Fruit fly (Drosophila melanogaster) whole organism, embryonic: ENCODE data around the gene Argl.

Experiments
- ATbp ChIP-seq: fragments of 200-800 bp; sonication (Bioruptor generic); optimal IDR thresholded peaks from 2 replicates; lab custom pipeline; 2017; ENCODE audit warnings: missing biosample characterization, mild to moderate bottlenecking, missing genetic modification characterization, missing genetic modification reagents
- Abd-B ChIP-seq: fragments of 200-800 bp; sonication (Bioruptor generic); optimal IDR thresholded peaks from 2 replicates; lab custom pipeline; 2018; ENCODE audit warnings: missing biosample characterization, mild to moderate bottlenecking, missing genetic modification characterization, moderate library complexity
- Atf6 ChIP-seq: fragments of 200-800 bp; sonication (Bioruptor generic); IDR thresholded peaks from 2 replicates; pipeline ENCODE4 v1.3.6; 2022; ENCODE audit warnings: missing biosample characterization, missing genetic modification characterization
- B-H2 ChIP-seq: fragments of 200-800 bp; sonication (Bioruptor generic); optimal IDR thresholded peaks from 2 replicates; lab custom pipeline; 2018; ENCODE audit warnings: missing biosample characterization, mild to moderate bottlenecking, missing genetic modification characterization
- CG10462 ChIP-seq: fragments of 200-800 bp; sonication (Bioruptor generic); optimal IDR thresholded peaks from 2 replicates; lab custom pipeline; 2016; ENCODE audit warnings: missing biosample characterization, missing genetic modification characterization
- CG11696 ChIP-seq: fragments of 200-800 bp; sonication (Bioruptor generic); IDR thresholded peaks from 2 replicates; pipeline ENCODE4 v1.3.6; 2022; ENCODE audit warnings: missing biosample characterization, missing genetic modification characterization
- CG12659 ChIP-seq: fragments of 200-800 bp; sonication (Bioruptor generic); optimal IDR thresholded peaks from 3 replicates; lab custom pipeline; 2017; ENCODE audit warnings: mild to moderate bottlenecking, missing biosample characterization, missing genetic modification reagents, missing genetic modification characterization
- CG12942 ChIP-seq: fragments of 200-800 bp; sonication (Bioruptor generic); optimal IDR thresholded peaks from 3 replicates; lab custom pipeline; 2016; ENCODE audit warnings: missing biosample characterization, missing genetic modification characterization
- CG14860 ChIP-seq: fragments of 200-800 bp; sonication (Bioruptor generic); IDR thresholded peaks from 3 replicates; pipeline ENCODE4 v1.3.6; 2022; ENCODE audit warnings: missing biosample characterization, missing genetic modification characterization; ENCODE audit not compliant: partially characterized antibody
- CG16815 ChIP-seq: fragments of 200-800 bp; sonication (Bioruptor generic); optimal IDR thresholded peaks from 3 replicates; lab custom pipeline; 2017; ENCODE audit warnings: missing biosample characterization, mild to moderate bottlenecking, missing genetic modification characterization
- CG17328 ChIP-seq: fragments of 200-800 bp; sonication (Bioruptor generic); IDR thresholded peaks from 2 replicates; pipeline ENCODE4 v1.3.6; 2022; ENCODE audit warnings: missing biosample characterization, missing genetic modification characterization
- CG2129 ChIP-seq: fragments of 200-800 bp; sonication (Bioruptor generic); IDR thresholded peaks from 2 replicates; pipeline ENCODE4 v1.3.6; 2022; ENCODE audit warnings: missing biosample characterization, missing genetic modification characterization; ENCODE audit not compliant: partially characterized antibody
- CG2199 ChIP-seq: fragments of 200-800 bp; sonication (Bioruptor generic); IDR thresholded peaks from 3 replicates; pipeline ENCODE4 v1.3.6; 2022; ENCODE audit warnings: missing biosample characterization, missing genetic modification characterization
- CG2889 ChIP-seq: fragments of 200-800 bp; sonication (Bioruptor generic); IDR thresholded peaks from 3 replicates; pipeline ENCODE4 v1.3.6; 2022; ENCODE audit warnings: missing biosample characterization, missing genetic modification characterization
- CG34376 ChIP-seq: fragments of 200-800 bp; sonication (Bioruptor generic); optimal IDR thresholded peaks from 2 replicates; lab custom pipeline; 2018; ENCODE audit warnings: missing biosample characterization, mild to moderate bottlenecking, missing genetic modification characterization
- CG3995 ChIP-seq: fragments of 200-800 bp; sonication (Bioruptor generic); optimal IDR thresholded peaks from 3 replicates; lab custom pipeline; 2016; ENCODE audit warnings: missing biosample characterization, missing genetic modification characterization
- CG4707 ChIP-seq: fragments of 200-800 bp; sonication (Bioruptor generic); optimal IDR thresholded peaks from 2 replicates; lab custom pipeline; 2018; ENCODE audit warnings: missing biosample characterization, mild to moderate bottlenecking, missing genetic modification characterization, moderate library complexity
- CG5953 ChIP-seq: fragments of 200-800 bp; sonication (Bioruptor generic); IDR thresholded peaks from 2 replicates; pipeline ENCODE4 v1.3.6; 2022; ENCODE audit warnings: missing biosample characterization, missing genetic modification characterization
- CG6254 ChIP-seq: fragments of 200-800 bp; sonication (Bioruptor generic); optimal IDR thresholded peaks from 3 replicates; lab custom pipeline; 2017; ENCODE audit warnings: mild to moderate bottlenecking, missing biosample characterization, missing genetic modification reagents, missing genetic modification characterization
- CG7271 ChIP-seq: fragments of 200-800 bp; sonication (Bioruptor generic); optimal IDR thresholded peaks from 2 replicates; lab custom pipeline; 2018; ENCODE audit warnings: missing biosample characterization, mild to moderate bottlenecking, missing genetic modification characterization, moderate library complexity
- CG8765 ChIP-seq: fragments of 200-800 bp; sonication (Bioruptor generic); IDR thresholded peaks from 2 replicates; pipeline ENCODE4 v1.3.6; 2022; ENCODE audit warnings: missing biosample characterization, missing genetic modification characterization
- CG8944 ChIP-seq: fragments of 200-800 bp; sonication (Bioruptor generic); optimal IDR thresholded peaks from 3 replicates; lab custom pipeline; 2016; ENCODE audit warnings: missing biosample characterization, missing genetic modification characterization
- CG9817 ChIP-seq: fragments of 200-800 bp; sonication (Bioruptor generic); optimal IDR thresholded peaks from 2 replicates; lab custom pipeline; 2018; ENCODE audit warnings: missing biosample characterization, mild to moderate bottlenecking, missing genetic modification characterization, moderate library complexity
- E2f2 ChIP-seq: fragments of 200-800 bp; sonication (Bioruptor generic); IDR thresholded peaks from 2 replicates; pipeline ENCODE4 v1.3.6; 2022; ENCODE audit warnings: missing biosample characterization, missing genetic modification characterization
- Hmx ChIP-seq: fragments of 200-800 bp; sonication (Bioruptor generic); optimal IDR thresholded peaks from 2 replicates; lab custom pipeline; 2016; ENCODE audit warnings: missing biosample characterization, missing genetic modification characterization
- Nf-YA ChIP-seq: fragments of 200-800 bp; sonication (Bioruptor generic); IDR thresholded peaks from 2 replicates; pipeline ENCODE4 v1.3.6; 2022; ENCODE audit warnings: missing biosample characterization, missing genetic modification characterization
- Nf-YB ChIP-seq: fragments of 200-800 bp; sonication (Bioruptor generic); optimal IDR thresholded peaks from 3 replicates; lab custom pipeline; 2019; ENCODE audit warnings: missing biosample characterization, mild to moderate bottlenecking, missing genetic modification characterization, moderate library complexity
- Poxn ChIP-seq: fragments of 200-800 bp; sonication (Bioruptor generic); IDR thresholded peaks from 2 replicates; pipeline ENCODE4 v1.3.6; 2022; ENCODE audit warnings: missing biosample characterization, missing genetic modification characterization
- Scr ChIP-seq: fragments of 200-800 bp; sonication (Bioruptor generic); IDR thresholded peaks from 2 replicates; pipeline ENCODE4 v1.3.6; 2022; ENCODE audit warnings: missing biosample characterization, missing genetic modification characterization; ENCODE audit not compliant: partially characterized antibody
- Six4 ChIP-seq: fragments of 200-800 bp; sonication (Bioruptor generic); optimal IDR thresholded peaks from 2 replicates; lab custom pipeline; 2016; ENCODE audit warnings: missing biosample characterization, missing genetic modification characterization
- Trl ChIP-seq, 3 experiments: fragments of >200 bp in 2 of 3; fragments of 200-800 bp in 1 of 3; sonication (Bioruptor generic) in 1 of 3; optimal IDR thresholded peaks; 2 replicates in 1 of 3; 3 replicates in 2 of 3; lab custom pipeline; 2016 to 2017; ENCODE audit warnings: missing biosample characterization in 1 of 3, missing genetic modification characterization in 1 of 3
- abd-A ChIP-seq: fragments of 200-800 bp; sonication (Bioruptor generic); optimal IDR thresholded peaks from 3 replicates; lab custom pipeline; 2019; ENCODE audit warnings: missing biosample characterization, mild to moderate bottlenecking, missing genetic modification characterization, moderate library complexity
- bcd ChIP-seq: fragments of 200-800 bp; sonication (Bioruptor generic); optimal IDR thresholded peaks from 2 replicates; lab custom pipeline; 2017; ENCODE audit warnings: missing biosample characterization, mild to moderate bottlenecking, missing genetic modification characterization
- bigmax ChIP-seq: fragments of 200-800 bp; sonication (Bioruptor generic); optimal IDR thresholded peaks from 2 replicates; lab custom pipeline; 2018; ENCODE audit warnings: missing biosample characterization, mild to moderate bottlenecking, missing genetic modification characterization
- crol ChIP-seq: fragments of 200-800 bp; sonication (Bioruptor generic); IDR thresholded peaks from 2 replicates; pipeline ENCODE4 v1.3.6; 2022; ENCODE audit warnings: missing biosample characterization, missing genetic modification characterization
- dan ChIP-seq: fragments of 200-800 bp; sonication (Bioruptor generic); IDR thresholded peaks from 2 replicates; pipeline ENCODE4 v1.3.6; 2022; ENCODE audit warnings: missing biosample characterization, missing genetic modification characterization
- kah ChIP-seq: fragments of 200-800 bp; sonication (Bioruptor generic); optimal IDR thresholded peaks from 2 replicates; lab custom pipeline; 2018; ENCODE audit warnings: missing biosample characterization, mild to moderate bottlenecking, missing genetic modification characterization
- maf-S ChIP-seq: fragments of 200-800 bp; sonication (Bioruptor generic); optimal IDR thresholded peaks from 2 replicates; lab custom pipeline; 2016; ENCODE audit warnings: missing biosample characterization, missing genetic modification characterization
- mam ChIP-seq: fragments of 200-800 bp; sonication (Bioruptor generic); optimal IDR thresholded peaks from 3 replicates; lab custom pipeline; 2016; ENCODE audit warnings: missing biosample characterization, missing genetic modification characterization
- nom ChIP-seq: fragments of 200-800 bp; sonication (Bioruptor generic); optimal IDR thresholded peaks from 2 replicates; lab custom pipeline; 2017; ENCODE audit warnings: missing biosample characterization, missing genetic modification characterization, mild to moderate bottlenecking, moderate library complexity, missing genetic modification reagents
- pan ChIP-seq, 4 experiments: fragments of >200 bp in 3 of 4; fragments of 200-800 bp in 1 of 4; sonication (Bioruptor generic) in 1 of 4; optimal IDR thresholded peaks in 3 of 4; IDR thresholded peaks in 1 of 4; 2 replicates each; pipeline versions ENCODE4 v1.3.6 to Lab custom; 2017 to 2022; ENCODE audit warnings: missing biosample characterization in 2 of 4, missing genetic modification characterization in 2 of 4, mixed read lengths in 1 of 4
- run ChIP-seq: fragments of 200-800 bp; sonication (Bioruptor generic); optimal IDR thresholded peaks from 3 replicates; lab custom pipeline; 2018; ENCODE audit warnings: missing biosample characterization, mild to moderate bottlenecking, missing genetic modification characterization
- scrt ChIP-seq: fragments of 200-800 bp; sonication (Bioruptor generic); optimal IDR thresholded peaks from 2 replicates; lab custom pipeline; 2018; ENCODE audit warnings: missing biosample characterization, mild to moderate bottlenecking, missing genetic modification characterization, moderate library complexity
- slbo ChIP-seq: fragments of 200-800 bp; sonication (Bioruptor generic); IDR thresholded peaks from 2 replicates; pipeline ENCODE4 v1.3.6; 2022; ENCODE audit warnings: missing biosample characterization, missing genetic modification characterization
- sob ChIP-seq: fragments of 200-800 bp; sonication (Bioruptor generic); IDR thresholded peaks from 2 replicates; pipeline ENCODE4 v1.3.6; 2022; ENCODE audit warnings: missing biosample characterization, missing genetic modification characterization
- sr ChIP-seq: fragments of 200-800 bp; sonication (Bioruptor generic); IDR thresholded peaks from 3 replicates; pipeline ENCODE4 v1.3.6; 2022; ENCODE audit warnings: missing biosample characterization, missing genetic modification characterization
- tap ChIP-seq: fragments of 200-800 bp; optimal IDR thresholded peaks from 3 replicates; lab custom pipeline; 2019; ENCODE audit warnings: missing biosample characterization, mild to moderate bottlenecking, missing genetic modification characterization, moderate library complexity
- tgo ChIP-seq: fragments of 200-800 bp; sonication (Bioruptor generic); IDR thresholded peaks from 3 replicates; pipeline ENCODE4 v1.3.6; 2022; ENCODE audit warnings: missing biosample characterization, missing genetic modification characterization
- wor ChIP-seq: fragments of 200-800 bp; sonication (Bioruptor generic); IDR thresholded peaks from 2 replicates; pipeline ENCODE4 v1.3.6; 2022; ENCODE audit warnings: missing biosample characterization, missing genetic modification characterization

The Argl gene

dm6 chr2L:8982584-8983302 is 40.8 kb upstream of the Argl start (continued):
- TF ChIP-seq abd-A (tag; lab: Kevin White, UChicago) (peak; percentile 3), run (tag; lab: Kevin White, UChicago) (peak; percentile 59), crol (GFP tag; lab: Robert Waterston, UW) (no peak), CG34376 (GFP tag; lab: Kevin White, UChicago) (no peak), CG14860 (GFP tag; lab: Robert Waterston, UW) (no peak), scrt (GFP tag; lab: Kevin White, UChicago) (peak; percentile 38), CG12659 (GFP tag; lab: Kevin White, UChicago) (peak; percentile 44), Atf6 (GFP tag; lab: Robert Waterston, UW) (peak; percentile 57; the same call in 1 of the 2 replicates), wor (GFP tag; lab: Robert Waterston, UW) (no peak), Scr (no peak), B-H2 (no peak), slbo (GFP tag; lab: Robert Waterston, UW) (peak; percentile 68), CG16815 (GFP tag; lab: Kevin White, UChicago) (no peak), Nf-YB (GFP tag; lab: Kevin White, UChicago) (peak; percentile 11), CG10462 (GFP tag; lab: Kevin White, UChicago) (no peak), bigmax (GFP tag; lab: Kevin White, UChicago) (no peak), CG2199 (no peak), mam (GFP tag; lab: Kevin White, UChicago) (peak; percentile 42), sob (GFP tag; lab: Robert Waterston, UW) (peak; percentile 47; the same call in 1 of the 2 replicates), tgo (peak; percentile 42; the same call in 1 of the 3 replicates), sr (GFP tag; lab: Robert Waterston, UW) (no peak), CG2129 (GFP tag; lab: Robert Waterston, UW) (no peak), CG8765 (no peak), Abd-B (GFP tag; lab: Kevin White, UChicago) (peak; percentile 28), nom (GFP tag; lab: Kevin White, UChicago) (no peak), Trl (optimal IDR thresholded peaks at IDR 0.05; lab: Kevin White, UChicago) (no peak), Trl (GFP tag; optimal IDR thresholded peaks at IDR 0.05; lab: Kevin White, UChicago) (peak; percentile 44), CG6254 (GFP tag; lab: Kevin White, UChicago) (no peak), tap (tag; lab: Kevin White, UChicago) (no peak), Six4 (GFP tag; lab: Kevin White, UChicago) (no peak), Poxn (no peak), CG8944 (peak; percentile 13), kah (GFP tag; lab: Kevin White, UChicago) (no peak), CG7271 (tag; lab: Kevin White, UChicago) (no peak), CG12942 (peak; percentile 6), bcd (GFP tag; lab: Kevin White, UChicago) (no peak), Nf-YA (no peak), E2f2 (GFP tag; lab: Robert Waterston, UW) (peak; percentile 54; the same call in 1 of the 2 replicates), ATbp (GFP tag; lab: Kevin White, UChicago) (no peak), CG17328 (GFP tag; lab: Robert Waterston, UW) (peak; percentile 52), CG2889 (GFP tag; lab: Robert Waterston, UW) (no peak), CG11696 (GFP tag; lab: Robert Waterston, UW) (peak; percentile 53), CG9817 (peak; percentile 46), CG5953 (GFP tag; lab: Robert Waterston, UW) (no peak), dan (no peak), maf-S (peak; percentile 44), CG3995 (GFP tag; lab: Kevin White, UChicago) (no peak), CG4707 (no peak), pan (optimal IDR thresholded peaks at IDR 0.05; lab: Kevin White, UChicago) (no peak), pan (GFP tag; optimal IDR thresholded peaks at IDR 0.05 in 1 of 2, IDR thresholded peaks at IDR 0.05 in 1 of 2) (peak in 1 of 2 experiments; percentile 60), Hmx (no peak)
